Fruit fly (Drosophila melanogaster) whole organism, embryonic: Measurements from ENCODE around the gene U2af50.

Experiments used
- B-H1 ChIP-seq: fragments of 200-800 bp; sonication (Bioruptor generic); IDR thresholded peaks from 3 replicates; pipeline ENCODE4 v1.3.6; 2022; ENCODE audit warnings: missing biosample characterization, missing genetic modification characterization
- CG1024 ChIP-seq: fragments of 200-800 bp; sonication (Bioruptor generic); IDR thresholded peaks from 2 replicates; pipeline ENCODE4 v1.3.6; 2022; ENCODE audit warnings: missing biosample characterization, missing genetic modification characterization
- CG10274 ChIP-seq: fragments of 200-800 bp; sonication (Bioruptor generic); optimal IDR thresholded peaks from 3 replicates; lab custom pipeline; 2017; ENCODE audit warnings: missing biosample characterization, mild to moderate bottlenecking, missing genetic modification characterization
- CG11093 ChIP-seq: fragments of 200-800 bp; sonication (Bioruptor generic); IDR thresholded peaks from 3 replicates; pipeline ENCODE4 v1.3.6; 2022; ENCODE audit warnings: missing biosample characterization, missing genetic modification characterization
- CG11398 ChIP-seq: fragments of 200-800 bp; sonication (Bioruptor generic); optimal IDR thresholded peaks from 2 replicates; lab custom pipeline; 2016; ENCODE audit warnings: missing biosample characterization, missing genetic modification characterization
- CG12104 ChIP-seq: fragments of 200-800 bp; sonication (Bioruptor generic); optimal IDR thresholded peaks from 3 replicates; lab custom pipeline; 2016; ENCODE audit warnings: missing biosample characterization, missing genetic modification characterization
- CG14441 ChIP-seq: fragments of 200-800 bp; sonication (Bioruptor generic); IDR thresholded peaks from 2 replicates; pipeline ENCODE4 v1.3.6; 2022; ENCODE audit warnings: missing biosample characterization, missing genetic modification characterization
- CG15073 ChIP-seq: fragments of 200-800 bp; sonication (Bioruptor generic); optimal IDR thresholded peaks from 2 replicates; lab custom pipeline; 2016; ENCODE audit warnings: missing biosample characterization, missing genetic modification characterization
- CG1832 ChIP-seq: fragments of 200-800 bp; sonication (Bioruptor generic); optimal IDR thresholded peaks from 2 replicates; lab custom pipeline; 2017; ENCODE audit warnings: missing biosample characterization, mild to moderate bottlenecking, missing genetic modification characterization, inconsistent platforms
- CG2116 ChIP-seq: fragments of 200-800 bp; sonication (Bioruptor generic); optimal IDR thresholded peaks from 3 replicates; lab custom pipeline; 2018; ENCODE audit warnings: missing biosample characterization, mild to moderate bottlenecking, missing genetic modification characterization
- CG3281 ChIP-seq: fragments of 200-800 bp; sonication (Bioruptor generic); optimal IDR thresholded peaks from 3 replicates; lab custom pipeline; 2017; ENCODE audit warnings: missing biosample characterization, mild to moderate bottlenecking, missing genetic modification characterization
- CG34376 ChIP-seq: fragments of 200-800 bp; sonication (Bioruptor generic); optimal IDR thresholded peaks from 2 replicates; lab custom pipeline; 2018; ENCODE audit warnings: missing biosample characterization, mild to moderate bottlenecking, missing genetic modification characterization
- CG7271 ChIP-seq: fragments of 200-800 bp; sonication (Bioruptor generic); optimal IDR thresholded peaks from 2 replicates; lab custom pipeline; 2018; ENCODE audit warnings: missing biosample characterization, mild to moderate bottlenecking, missing genetic modification characterization, moderate library complexity
- CG8924 ChIP-seq: fragments of 200-800 bp; optimal IDR thresholded peaks from 3 replicates; lab custom pipeline; 2019; ENCODE audit warnings: missing biosample characterization, mild to moderate bottlenecking, missing genetic modification characterization, moderate library complexity
- CG9797 ChIP-seq: fragments of 200-800 bp; sonication (Bioruptor generic); optimal IDR thresholded peaks from 3 replicates; lab custom pipeline; 2018; ENCODE audit warnings: missing biosample characterization, mild to moderate bottlenecking, missing genetic modification characterization
- CG9817 ChIP-seq: fragments of 200-800 bp; sonication (Bioruptor generic); optimal IDR thresholded peaks from 2 replicates; lab custom pipeline; 2018; ENCODE audit warnings: missing biosample characterization, mild to moderate bottlenecking, missing genetic modification characterization, moderate library complexity
- Camta ChIP-seq: fragments of 200-800 bp; sonication (Bioruptor generic); optimal IDR thresholded peaks from 2 replicates; lab custom pipeline; 2016; ENCODE audit warnings: missing biosample characterization, missing genetic modification characterization
- ERR ChIP-seq: fragments of 200-800 bp; sonication (Bioruptor generic); optimal IDR thresholded peaks from 2 replicates; lab custom pipeline; 2016; ENCODE audit warnings: missing biosample characterization, missing genetic modification characterization
- Ets65A ChIP-seq: fragments of 200-800 bp; sonication (Bioruptor generic); peaks from one replicate; lab custom pipeline; 2016; ENCODE audit warnings: missing biosample characterization, missing genetic modification characterization
- H15 ChIP-seq: fragments of 200-800 bp; sonication (Bioruptor generic); IDR thresholded peaks from 3 replicates; pipeline ENCODE4 v1.3.6; 2022; ENCODE audit warnings: missing biosample characterization, missing genetic modification characterization
- Lhr ChIP-seq: fragments of 200-800 bp; sonication (Bioruptor generic); optimal IDR thresholded peaks from 3 replicates; lab custom pipeline; 2017; ENCODE audit warnings: mild to moderate bottlenecking, missing biosample characterization, missing genetic modification reagents, missing genetic modification characterization
- NFAT ChIP-seq: fragments of 200-800 bp; sonication (Bioruptor generic); IDR thresholded peaks from 2 replicates; pipeline ENCODE4 v1.3.6; 2022; ENCODE audit warnings: missing biosample characterization, missing genetic modification characterization
- Oaz ChIP-seq: fragments of 200-800 bp; sonication (Bioruptor generic); IDR thresholded peaks from 2 replicates; pipeline ENCODE4 v1.3.6; 2022; ENCODE audit warnings: missing biosample characterization, missing genetic modification characterization
- Ptx1 ChIP-seq: fragments of 200-800 bp; sonication (Bioruptor generic); IDR thresholded peaks from 2 replicates; pipeline ENCODE4 v1.3.6; 2022; ENCODE audit warnings: missing biosample characterization, missing genetic modification characterization
- Ravus ChIP-seq: fragments of 200-800 bp; sonication (Bioruptor generic); IDR thresholded peaks from 2 replicates; pipeline ENCODE4 v1.3.6; 2022; ENCODE audit warnings: missing biosample characterization, missing genetic modification characterization
- Six4 ChIP-seq: fragments of 200-800 bp; sonication (Bioruptor generic); optimal IDR thresholded peaks from 2 replicates; lab custom pipeline; 2016; ENCODE audit warnings: missing biosample characterization, missing genetic modification characterization
- Xbp1 ChIP-seq: fragments of 200-800 bp; sonication (Bioruptor generic); optimal IDR thresholded peaks from 3 replicates; lab custom pipeline; 2016; ENCODE audit warnings: missing biosample characterization, mild to moderate bottlenecking, missing genetic modification characterization
- ac ChIP-seq: fragments of 200-800 bp; sonication (Bioruptor generic); optimal IDR thresholded peaks from 3 replicates; lab custom pipeline; 2017; ENCODE audit warnings: missing biosample characterization, mild to moderate bottlenecking, missing genetic modification characterization
- bcd ChIP-seq: fragments of 200-800 bp; sonication (Bioruptor generic); optimal IDR thresholded peaks from 2 replicates; lab custom pipeline; 2017; ENCODE audit warnings: missing biosample characterization, mild to moderate bottlenecking, missing genetic modification characterization
- btn ChIP-seq: fragments of 200-800 bp; sonication (Bioruptor generic); optimal IDR thresholded peaks from 2 replicates; lab custom pipeline; 2016; ENCODE audit warnings: missing biosample characterization, missing genetic modification characterization
- cad ChIP-seq: fragments of >200 bp; optimal IDR thresholded peaks from 2 replicates; lab custom pipeline; 2017; ENCODE audit warnings: missing biosample characterization, missing genetic modification characterization
- caup ChIP-seq: fragments of 200-800 bp; sonication (Bioruptor generic); optimal IDR thresholded peaks from 3 replicates; lab custom pipeline; 2017; ENCODE audit warnings: missing biosample characterization, mild to moderate bottlenecking, missing genetic modification characterization, moderate library complexity; ENCODE audit not compliant: severe bottlenecking
- cg ChIP-seq: fragments of 200-800 bp; sonication (Bioruptor generic); optimal IDR thresholded peaks from 3 replicates; lab custom pipeline; 2019; ENCODE audit warnings: missing biosample characterization, mild to moderate bottlenecking, missing genetic modification characterization, moderate library complexity
- crc ChIP-seq: fragments of 200-800 bp; sonication (Bioruptor generic); optimal IDR thresholded peaks from 2 replicates; lab custom pipeline; 2016; ENCODE audit warnings: missing biosample characterization, missing genetic modification characterization
- cwo ChIP-seq: fragments of 200-800 bp; sonication (Bioruptor generic); optimal IDR thresholded peaks from 3 replicates; lab custom pipeline; 2017; ENCODE audit warnings: missing biosample characterization, missing genetic modification characterization, mild to moderate bottlenecking, moderate library complexity, missing genetic modification reagents
- ewg ChIP-seq: fragments of 200-800 bp; sonication (Bioruptor generic); optimal IDR thresholded peaks from 3 replicates; lab custom pipeline; 2017; ENCODE audit warnings: mild to moderate bottlenecking, missing biosample characterization, missing genetic modification reagents, missing genetic modification characterization
- fd96Cb ChIP-seq: fragments of 200-800 bp; sonication (Bioruptor generic); optimal IDR thresholded peaks from 2 replicates; lab custom pipeline; 2018; ENCODE audit warnings: missing biosample characterization, mild to moderate bottlenecking, missing genetic modification characterization, moderate library complexity
- insv ChIP-seq, 2 experiments: fragments of 200-800 bp; sonication (Bioruptor generic); optimal IDR thresholded peaks; 3 replicates each; lab custom pipeline; 2016 to 2018; ENCODE audit warnings: missing biosample characterization in 2 of 2, missing genetic modification characterization in 2 of 2
- klu ChIP-seq: fragments of 200-800 bp; sonication (Bioruptor generic); IDR thresholded peaks from 2 replicates; pipeline ENCODE4 v1.3.6; 2022; ENCODE audit warnings: missing biosample characterization, missing genetic modification characterization
- knrl ChIP-seq: fragments of 200-800 bp; sonication (Bioruptor generic); IDR thresholded peaks from 3 replicates; pipeline ENCODE4 v1.3.6; 2022; ENCODE audit warnings: missing biosample characterization, missing genetic modification characterization; ENCODE audit not compliant: partially characterized antibody
- lola ChIP-seq, 3 experiments: fragments of >200 bp in 2 of 3; fragments of 200-800 bp in 1 of 3; sonication (Bioruptor generic) in 1 of 3; optimal IDR thresholded peaks; 2 replicates each; lab custom pipeline; 2017 to 2019; ENCODE audit warnings: missing biosample characterization in 3 of 3, missing genetic modification characterization in 3 of 3, mild to moderate bottlenecking in 1 of 3, moderate library complexity in 1 of 3
- org-1 ChIP-seq: fragments of 200-800 bp; sonication (Bioruptor generic); optimal IDR thresholded peaks from 2 replicates; lab custom pipeline; 2017; ENCODE audit warnings: missing biosample characterization, missing genetic modification characterization
- pnt ChIP-seq: fragments of 200-800 bp; sonication (Bioruptor generic); optimal IDR thresholded peaks from 3 replicates; lab custom pipeline; 2016; ENCODE audit warnings: missing biosample characterization, missing genetic modification characterization
- row ChIP-seq: fragments of 200-800 bp; sonication (Bioruptor generic); IDR thresholded peaks from 3 replicates; pipeline ENCODE4 v1.3.6; 2022; ENCODE audit warnings: missing biosample characterization, missing genetic modification characterization
- sd ChIP-seq: fragments of 200-800 bp; sonication (Bioruptor generic); optimal IDR thresholded peaks from 3 replicates; lab custom pipeline; 2018; ENCODE audit warnings: missing biosample characterization, mild to moderate bottlenecking, missing genetic modification characterization, moderate library complexity
- sim ChIP-seq: fragments of 200-800 bp; sonication (Bioruptor generic); IDR thresholded peaks from 2 replicates; pipeline ENCODE4 v1.3.6; 2022; ENCODE audit warnings: missing biosample characterization, missing genetic modification characterization
- sna ChIP-seq: fragments of 200-800 bp; sonication (Bioruptor generic); IDR thresholded peaks from 2 replicates; pipeline ENCODE4 v1.3.6; 2022; ENCODE audit warnings: missing biosample characterization, missing genetic modification characterization; ENCODE audit not compliant: partially characterized antibody
- tna ChIP-seq: fragments of 200-800 bp; sonication (Bioruptor generic); IDR thresholded peaks from 2 replicates; pipeline ENCODE4 v1.3.6; 2022; ENCODE audit warnings: missing biosample characterization, missing genetic modification characterization; ENCODE audit not compliant: partially characterized antibody
- trem ChIP-seq: fragments of 200-800 bp; optimal IDR thresholded peaks from 3 replicates; lab custom pipeline; 2019; ENCODE audit warnings: missing biosample characterization, mild to moderate bottlenecking, missing genetic modification characterization, moderate library complexity
- usp ChIP-seq: fragments of >200 bp; optimal IDR thresholded peaks from 2 replicates; lab custom pipeline; 2017; ENCODE audit warnings: missing biosample characterization, missing genetic modification characterization

Gene U2af50

DNA sequence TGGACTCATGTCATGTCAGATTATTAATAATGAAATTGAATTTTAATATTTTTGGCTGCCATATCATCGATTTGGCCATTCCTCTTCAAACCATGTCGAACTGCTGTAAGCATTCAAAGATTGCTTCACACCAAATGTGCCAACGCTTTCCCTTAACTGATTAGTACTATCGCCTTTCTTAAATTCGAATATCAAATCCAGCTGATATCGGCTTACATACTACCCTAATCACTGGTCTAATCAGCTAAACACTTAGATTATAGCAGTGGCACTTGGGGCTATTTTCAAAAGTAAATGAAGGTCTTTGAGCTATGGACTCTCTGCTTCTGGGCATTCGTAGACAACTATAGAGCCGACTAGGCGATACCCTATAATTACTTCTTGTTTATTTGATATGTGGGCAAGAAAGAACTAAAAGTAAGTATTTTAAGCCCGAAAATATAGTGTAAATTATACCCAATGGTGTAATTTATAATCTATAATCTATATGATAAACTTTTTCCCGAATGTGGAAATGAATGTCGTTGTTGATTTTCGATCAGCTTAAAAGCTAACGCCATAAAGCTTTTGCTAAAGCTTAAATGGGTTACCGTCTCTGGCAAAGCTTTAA, 45.1 kb upstream of the U2af50 start:
- TF ChIP-seq sna (no peak), CG9817 (peak; percentile 61), caup (peak; percentile 79), B-H1 (GFP tag; lab: Robert Waterston, UW) (peak; percentile 64; the same call in 2 of the 3 replicates), tna (GFP tag; lab: Robert Waterston, UW) (no peak), bcd (GFP tag; lab: Kevin White, UChicago) (peak; percentile 78), Ravus (GFP tag; lab: Robert Waterston, UW) (peak; percentile 42; the same call in 1 of the 2 replicates), CG7271 (tag; lab: Kevin White, UChicago) (no peak), Xbp1 (peak; percentile 80), CG2116 (peak; percentile 34), CG12104 (GFP tag; lab: Kevin White, UChicago) (peak; percentile 63), Ptx1 (GFP tag; lab: Robert Waterston, UW) (peak; percentile 81), CG9797 (GFP tag; lab: Kevin White, UChicago) (no peak), CG3281 (GFP tag; lab: Kevin White, UChicago) (peak; percentile 77), sim (peak; percentile 23; the same call in 1 of the 2 replicates), Lhr (GFP tag; lab: Kevin White, UChicago) (peak; percentile 15), sd (peak; percentile 65), klu (peak; percentile 29; the same call in 1 of the 2 replicates), CG14441 (GFP tag; lab: Robert Waterston, UW) (peak; percentile 78), CG8924 (tag; lab: Kevin White, UChicago) (peak; percentile 83), cad (GFP tag; lab: Kevin White, UChicago) (no peak), NFAT (GFP tag; lab: Robert Waterston, UW) (peak; percentile 52), crc (GFP tag; lab: Kevin White, UChicago) (no peak), pnt (GFP tag; lab: Kevin White, UChicago) (peak; percentile 43), Ets65A (GFP tag; lab: Kevin White, UChicago) (peak; percentile 62), CG1024 (peak; percentile 34; the same call in 1 of the 2 replicates), cg (GFP tag; lab: Kevin White, UChicago) (no peak), Oaz (GFP tag; lab: Robert Waterston, UW) (peak; percentile 52), CG10274 (GFP tag; lab: Kevin White, UChicago) (peak; percentile 21), CG34376 (peak; percentile 96), ERR (GFP tag; lab: Kevin White, UChicago) (peak; percentile 26), CG11398 (GFP tag; lab: Kevin White, UChicago) (peak; percentile 15), CG11093 (0 out of 3 replicates have a peak, but pooled peaks have one; percentile 22), Camta (GFP tag; lab: Kevin White, UChicago) (peak; percentile 56), btn (GFP tag; lab: Kevin White, UChicago) (no peak), ewg (GFP tag; lab: Kevin White, UChicago) (peak; percentile 56), knrl (GFP tag; lab: Robert Waterston, UW) (no peak), CG1832 (GFP tag; lab: Kevin White, UChicago) (no peak), Six4 (GFP tag; lab: Kevin White, UChicago) (peak; percentile 34), org-1 (GFP tag; lab: Kevin White, UChicago) (peak; percentile 67), trem (peak; percentile 22), row (peak; percentile 92), fd96Cb (tag; lab: Kevin White, UChicago) (peak; percentile 68), H15 (peak; percentile 65), usp (GFP tag; lab: Kevin White, UChicago) (no peak), cwo (GFP tag; lab: Kevin White, UChicago) (peak; percentile 79), lola (GFP tag; optimal IDR thresholded peaks at IDR 0.05; lab: Kevin White, UChicago) (no peak), ac (GFP tag; lab: Kevin White, UChicago) (no peak), CG15073 (GFP tag; lab: Kevin White, UChicago) (no peak), insv (GFP tag; optimal IDR thresholded peaks at IDR 0.05; lab: Kevin White, UChicago) (no peak)
